Worm (Caenorhabditis elegans) whole organism, young adult: ENCODE data around the gene C25A8.5.
A peak's percentile ranks its signal among the peaks of the same experiment; 100 is the strongest.

Experiments
- B0019.2 ChIP-seq: fragments of 200-800 bp; sonication (Bioruptor generic); conservative IDR thresholded peaks from 2 replicates; pipeline ENCODE4 v1.3.6; 2022; ENCODE audit warnings: missing genetic modification reagents, missing genetic modification characterization, missing compliant biosample characterization
- B0035.1 ChIP-seq: sonication (generic microtip); optimal IDR thresholded peaks from 2 replicates; lab custom pipeline; 2016; ENCODE audit warnings: missing genetic modification characterization, mild to moderate bottlenecking, missing compliant biosample characterization, missing genotype, missing genetic modification reagents
- B0261.1 ChIP-seq: sonication (generic microtip); optimal IDR thresholded peaks from 2 replicates; lab custom pipeline; 2016; ENCODE audit warnings: mild to moderate bottlenecking, missing genetic modification characterization, moderate library complexity, missing compliant biosample characterization
- F23B12.7 ChIP-seq: sonication (generic microtip); optimal IDR thresholded peaks from 2 replicates; lab custom pipeline; 2017; ENCODE audit warnings: missing genetic modification characterization, mild to moderate bottlenecking, missing compliant biosample characterization, antibody characterized with exemption, moderate library complexity; ENCODE audit not compliant: insufficient read depth
- F49E8.2 ChIP-seq: sonication (generic microtip); optimal IDR thresholded peaks from 3 replicates; lab custom pipeline; 2017; ENCODE audit warnings: missing genetic modification characterization, mild to moderate bottlenecking, missing compliant biosample characterization, antibody characterized with exemption, moderate library complexity; ENCODE audit not compliant: insufficient read depth
- Y53G8AR.9 ChIP-seq: fragments of 200-800 bp; sonication (Bioruptor generic); conservative IDR thresholded peaks from 2 replicates; pipeline ENCODE4 v1.3.6; 2022; ENCODE audit warnings: missing genetic modification reagents, missing genetic modification characterization, missing compliant biosample characterization
- atf-7 ChIP-seq: sonication (generic microtip); optimal IDR thresholded peaks from 2 replicates; lab custom pipeline; 2017; ENCODE audit warnings: mild to moderate bottlenecking, missing genetic modification characterization, missing compliant biosample characterization
- attf-3 ChIP-seq: fragments of 200-800 bp; sonication (Bioruptor generic); conservative IDR thresholded peaks from 2 replicates; pipeline ENCODE4 v1.3.6; 2022; ENCODE audit warnings: missing genetic modification reagents, missing genetic modification characterization, missing compliant biosample characterization
- attf-5 ChIP-seq: fragments of 200-800 bp; sonication (Bioruptor generic); optimal IDR thresholded peaks from 2 replicates; lab custom pipeline; 2018; ENCODE audit warnings: mild to moderate bottlenecking, missing genetic modification characterization, missing compliant biosample characterization
- cebp-1 ChIP-seq, 2 experiments: fragments of 200-800 bp in 1 of 2; sonication (Bioruptor generic) in 1 of 2; sonication (generic microtip) in 1 of 2; IDR thresholded peaks in 1 of 2; optimal IDR thresholded peaks in 1 of 2; 2 replicates each; pipeline versions ENCODE4 v1.3.6 to Lab custom; 2017 to 2022; ENCODE audit warnings: missing compliant biosample characterization in 2 of 2, missing genetic modification characterization in 2 of 2, mild to moderate bottlenecking in 1 of 2, missing genetic modification reagents in 1 of 2, moderate library complexity in 1 of 2
- cebp-2 ChIP-seq: fragments of 200-800 bp; sonication (Bioruptor generic); IDR thresholded peaks from 2 replicates; pipeline ENCODE4 v1.3.6; 2022; ENCODE audit warnings: missing genetic modification characterization, missing compliant biosample characterization
- ceh-27 ChIP-seq: fragments of 200-800 bp; sonication (Bioruptor generic); optimal IDR thresholded peaks from 2 replicates; lab custom pipeline; 2018; ENCODE audit warnings: mild to moderate bottlenecking, missing genetic modification characterization, moderate library complexity, missing compliant biosample characterization
- ceh-40 ChIP-seq: fragments of 200-800 bp; sonication (Bioruptor generic); IDR thresholded peaks from 2 replicates; pipeline ENCODE4 v1.3.6; 2022; ENCODE audit warnings: missing genetic modification characterization, missing compliant biosample characterization
- ceh-58 ChIP-seq: fragments of 200-800 bp; sonication (Bioruptor generic); IDR thresholded peaks from 2 replicates; pipeline ENCODE4 v1.3.6; 2022; ENCODE audit warnings: missing genetic modification characterization, missing compliant biosample characterization
- chd-7 ChIP-seq: sonication (generic microtip); optimal IDR thresholded peaks from 2 replicates; lab custom pipeline; 2016; ENCODE audit warnings: mild to moderate bottlenecking, missing genetic modification characterization, moderate library complexity, missing compliant biosample characterization
- die-1 ChIP-seq: sonication (generic microtip); optimal IDR thresholded peaks from 2 replicates; lab custom pipeline; 2016; ENCODE audit warnings: missing genotype, mild to moderate bottlenecking, missing genetic modification characterization, missing compliant biosample characterization
- dpff-1 ChIP-seq: sonication (generic microtip); optimal IDR thresholded peaks from 2 replicates; lab custom pipeline; 2017; ENCODE audit warnings: mild to moderate bottlenecking, missing genetic modification characterization, missing compliant biosample characterization
- hmg-1.2 ChIP-seq: fragments of 200-800 bp; sonication (Bioruptor generic); IDR thresholded peaks from 2 replicates; pipeline ENCODE4 v1.3.6; 2022; ENCODE audit warnings: missing genetic modification reagents, missing genetic modification characterization, missing compliant biosample characterization
- lsl-1 ChIP-seq: fragments of 200-800 bp; sonication (Bioruptor generic); optimal IDR thresholded peaks from 2 replicates; lab custom pipeline; 2018; ENCODE audit warnings: mild to moderate bottlenecking, missing genetic modification characterization, moderate library complexity, missing compliant biosample characterization
- mel-28 ChIP-seq: sonication (generic microtip); optimal IDR thresholded peaks from 2 replicates; lab custom pipeline; 2016; ENCODE audit warnings: borderline replicate concordance, mild to moderate bottlenecking, missing genetic modification characterization, missing compliant biosample characterization
- mxl-1 ChIP-seq: sonication (generic microtip); optimal IDR thresholded peaks from 2 replicates; lab custom pipeline; 2016; ENCODE audit warnings: missing genetic modification characterization, missing compliant biosample characterization
- nhr-80 ChIP-seq: sonication (generic microtip); optimal IDR thresholded peaks from 2 replicates; lab custom pipeline; 2016; ENCODE audit warnings: missing genetic modification characterization, missing compliant biosample characterization
- pha-4 ChIP-seq: fragments of 150-350 bp; sonication (generic microtip); optimal IDR thresholded peaks from 2 replicates; lab custom pipeline; 2014; ENCODE audit warnings: missing biosample characterization, missing genetic modification reagents, missing genetic modification characterization
- rpc-1 ChIP-seq, 2 experiments: fragments of 150-350 bp in 1 of 2; sonication (generic microtip) in 1 of 2; optimal IDR thresholded peaks; 2 replicates each; lab custom pipeline; 2014 to 2018; ENCODE audit warnings: missing biosample characterization in 1 of 2, missing genetic modification characterization in 1 of 2, missing genetic modification reagents in 1 of 2, missing genotype in 1 of 2
- sea-2 ChIP-seq: fragments of 200-800 bp; sonication (Bioruptor generic); IDR thresholded peaks from 2 replicates; pipeline ENCODE4 v1.3.6; 2022; ENCODE audit warnings: missing genetic modification characterization, missing compliant biosample characterization
- snpc-4 ChIP-seq, 5 experiments: fragments of 150-350 bp in 1 of 5; sonication (generic microtip) in 4 of 5; optimal IDR thresholded peaks; 2 replicates each; lab custom pipeline; 2014 to 2018; ENCODE audit warnings: missing genetic modification characterization in 5 of 5, missing biosample characterization in 3 of 5, antibody characterized with exemption in 2 of 5, mild to moderate bottlenecking in 2 of 5, missing compliant biosample characterization in 2 of 5, missing genotype in 2 of 5, moderate library complexity in 2 of 5, missing genetic modification reagents in 1 of 5
- tbp1 ChIP-seq: fragments of 200-800 bp; sonication (Bioruptor generic); optimal IDR thresholded peaks from 2 replicates; lab custom pipeline; 2018; ENCODE audit warnings: mild to moderate bottlenecking, missing genetic modification characterization, missing compliant biosample characterization
- zim-3 ChIP-seq: sonication (generic microtip); optimal IDR thresholded peaks from 2 replicates; lab custom pipeline; 2017; ENCODE audit warnings: mild to moderate bottlenecking, missing genetic modification characterization, moderate library complexity, missing compliant biosample characterization
- ztf-18 ChIP-seq: sonication (generic microtip); optimal IDR thresholded peaks from 2 replicates; lab custom pipeline; 2016; ENCODE audit warnings: missing genotype, mild to moderate bottlenecking, missing genetic modification characterization, missing compliant biosample characterization
- ztf-26 ChIP-seq: sonication (generic microtip); optimal IDR thresholded peaks from 2 replicates; lab custom pipeline; 2017; ENCODE audit warnings: missing genetic modification characterization, missing compliant biosample characterization
- ztf-28 ChIP-seq: fragments of 200-800 bp; sonication (Bioruptor generic); IDR thresholded peaks from 2 replicates; pipeline ENCODE4 v1.3.6; 2022; ENCODE audit warnings: missing genetic modification reagents, missing genetic modification characterization, missing compliant biosample characterization

The C25A8.5 gene

ce11 chrIV:7016502-7016901 is 17.2 kb downstream of the C25A8.5 start:
- no peak for TF ChIP-seq cebp-1 (GFP tag; IDR thresholded peaks at IDR 0.05; lab: Robert Waterston, UW)
- TF ChIP-seq cebp-1 (tag; optimal IDR thresholded peaks at IDR 0.05; lab: Kevin White, UChicago), result peak; percentile 54
- no peak for TF ChIP-seq zim-3 (tag; lab: Kevin White, UChicago)
- peak; percentile 9 for TF ChIP-seq nhr-80 (tag; lab: Kevin White, UChicago)
- no peak for TF ChIP-seq attf-5
- peak; percentile 41; the same call in 1 of the 2 replicates for TF ChIP-seq hmg-1.2

ce11 chrIV:7017123-7017674 is 17.9 kb downstream of the C25A8.5 start, which contains the start of gene gldi-4:
TSS of gene gldi-4 (plus strand) at chrIV:7017624.
- TF ChIP-seq B0261.1 (tag; lab: Kevin White, UChicago) (no peak), ztf-28 (GFP tag; lab: Robert Waterston, UW) (no peak), chd-7 (tag; lab: Kevin White, UChicago) (no peak), lsl-1 (GFP tag; lab: Kevin White, UChicago) (no peak), dpff-1 (tag; lab: Kevin White, UChicago) (no peak)

- TF ChIP-seq ceh-40 (GFP tag; lab: Robert Waterston, UW) (no peak), ceh-27 (peak; percentile 9)
These were observed 19.3 kb downstream of the C25A8.5 start for ce11 chrIV:7018623-7019022.

DNA sequence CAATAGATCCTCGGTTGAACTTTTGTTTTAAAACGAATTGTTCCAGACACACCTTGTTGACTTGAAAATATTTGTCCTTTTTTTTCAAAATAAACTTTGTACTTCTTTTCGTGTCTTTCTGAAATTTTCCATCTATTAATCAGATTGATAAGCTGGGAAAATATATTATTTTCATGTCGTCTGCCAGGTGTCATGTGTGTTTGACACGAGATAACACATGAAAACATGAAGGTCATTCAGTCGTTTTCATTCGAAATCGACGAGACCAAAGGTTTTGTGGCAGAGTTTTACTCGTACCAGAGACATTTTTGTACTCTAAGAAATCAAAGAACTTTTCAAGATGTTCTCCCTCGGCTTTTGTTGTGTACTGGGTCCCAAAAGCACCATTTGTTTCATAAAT is 21.3 kb downstream of the C25A8.5 start:
- TF ChIP-seq mxl-1 (tag; lab: Kevin White, UChicago) (no peak), mel-28 (no peak), B0035.1 (tag; lab: Kevin White, UChicago) (no peak), snpc-4 (GFP tag; optimal IDR thresholded peaks at IDR 0.05; lab: Kevin White, UChicago) (no peak), snpc-4 (tag; optimal IDR thresholded peaks at IDR 0.05; lab: Kevin White, UChicago) (peak in 1 of 4 experiments; percentile 4), cebp-1 (GFP tag; IDR thresholded peaks at IDR 0.05; lab: Robert Waterston, UW) (0 out of 2 replicates have a peak, but pooled peaks have one; percentile 15), cebp-1 (tag; optimal IDR thresholded peaks at IDR 0.05; lab: Kevin White, UChicago) (peak; percentile 50), ztf-26 (tag; lab: Kevin White, UChicago) (peak; percentile 19), pha-4 (peak; percentile 42), F49E8.2 (tag; lab: Kevin White, UChicago) (no peak), ztf-28 (GFP tag; lab: Robert Waterston, UW) (no peak), rpc-1 (optimal IDR thresholded peaks at IDR 0.05; lab: Kevin White, UChicago) (no peak), rpc-1 (tag; optimal IDR thresholded peaks at IDR 0.05; lab: Kevin White, UChicago) (no peak), attf-5 (peak; percentile 38), attf-3 (GFP tag; lab: Robert Waterston, UW) (no peak), sea-2 (no peak), die-1 (tag; lab: Kevin White, UChicago) (no peak), ztf-18 (no peak), cebp-2 (GFP tag; lab: Robert Waterston, UW) (no peak), ceh-58 (GFP tag; lab: Robert Waterston, UW) (no peak), Y53G8AR.9 (GFP tag; lab: Robert Waterston, UW) (no peak), B0019.2 (GFP tag; lab: Robert Waterston, UW) (no peak), hmg-1.2 (no peak), atf-7 (tag; lab: Kevin White, UChicago) (peak; percentile 9), nhr-80 (tag; lab: Kevin White, UChicago) (peak; percentile 78), tbp1 (peak; percentile 5), F23B12.7 (tag; lab: Kevin White, UChicago) (no peak)
